Fruit fly (Drosophila melanogaster) whole organism, pupa: ENCODE results near the gene Dysb.
A peak's percentile ranks its signal among the peaks of the same experiment; 100 is the strongest.

Experiments used
- CG10348 ChIP-seq: fragments of 200-800 bp; sonication (Bioruptor generic); IDR thresholded peaks from 2 replicates; pipeline ENCODE4 v1.3.6; 2022; ENCODE audit warnings: missing biosample characterization, missing genetic modification characterization
- CG12605 ChIP-seq: fragments of 200-800 bp; sonication (Bioruptor generic); IDR thresholded peaks from 2 replicates; pipeline ENCODE4 v1.3.6; 2022; ENCODE audit warnings: missing biosample characterization, missing genetic modification characterization
- CG13204 ChIP-seq: fragments of 200-800 bp; sonication (Bioruptor generic); optimal IDR thresholded peaks from 2 replicates; lab custom pipeline; 2018; ENCODE audit warnings: missing biosample characterization, mild to moderate bottlenecking, missing genetic modification characterization, moderate library complexity
- CG14655 ChIP-seq: fragments of 200-800 bp; sonication (Bioruptor generic); optimal IDR thresholded peaks from 3 replicates; lab custom pipeline; 2017; ENCODE audit warnings: mild to moderate bottlenecking, missing biosample characterization, missing genetic modification reagents, missing genetic modification characterization
- CG15710 ChIP-seq: fragments of 200-800 bp; sonication (Bioruptor generic); optimal IDR thresholded peaks from 2 replicates; lab custom pipeline; 2018; ENCODE audit warnings: missing biosample characterization, mild to moderate bottlenecking, missing genetic modification characterization, moderate library complexity
- CG17806 ChIP-seq: fragments of 200-800 bp; sonication (Bioruptor generic); optimal IDR thresholded peaks from 2 replicates; lab custom pipeline; 2018; ENCODE audit warnings: missing biosample characterization, mild to moderate bottlenecking, missing genetic modification characterization, moderate library complexity
- CG32121 ChIP-seq: fragments of 200-800 bp; sonication (Bioruptor generic); IDR thresholded peaks from 2 replicates; pipeline ENCODE4 v1.3.6; 2022; ENCODE audit warnings: missing biosample characterization, missing genetic modification characterization
- CG34367 ChIP-seq: fragments of 200-800 bp; sonication (Bioruptor generic); optimal IDR thresholded peaks from 2 replicates; lab custom pipeline; 2018; ENCODE audit warnings: missing biosample characterization, mild to moderate bottlenecking, missing genetic modification characterization
- CG4496 ChIP-seq: fragments of 200-800 bp; sonication (Bioruptor generic); IDR thresholded peaks from 3 replicates; pipeline ENCODE4 v1.3.6; 2022; ENCODE audit warnings: missing biosample characterization, missing genetic modification characterization
- CG8159 ChIP-seq: fragments of 200-800 bp; sonication (Bioruptor generic); optimal IDR thresholded peaks from 3 replicates; lab custom pipeline; 2018; ENCODE audit warnings: missing biosample characterization, mild to moderate bottlenecking, missing genetic modification characterization, moderate library complexity
- CG8301 ChIP-seq: fragments of 200-800 bp; sonication (Bioruptor generic); optimal IDR thresholded peaks from 2 replicates; lab custom pipeline; 2018; ENCODE audit warnings: missing biosample characterization, mild to moderate bottlenecking, missing genetic modification characterization
- CG9948 ChIP-seq: fragments of 200-800 bp; sonication (Bioruptor generic); optimal IDR thresholded peaks from 2 replicates; lab custom pipeline; 2018; ENCODE audit warnings: missing biosample characterization, mild to moderate bottlenecking, missing genetic modification characterization, moderate library complexity
- D1 ChIP-seq: fragments of 200-800 bp; sonication (Bioruptor generic); optimal IDR thresholded peaks from 2 replicates; lab custom pipeline; 2018; ENCODE audit warnings: missing biosample characterization, mild to moderate bottlenecking, missing genetic modification characterization, moderate library complexity
- EcR ChIP-seq: fragments of 200-800 bp; sonication (Bioruptor generic); optimal IDR thresholded peaks from 3 replicates; lab custom pipeline; 2019; ENCODE audit warnings: missing biosample characterization, missing genetic modification characterization, mild to moderate bottlenecking, moderate library complexity, missing genetic modification reagents
- Ets98B ChIP-seq: fragments of 200-800 bp; sonication (Bioruptor generic); IDR thresholded peaks from 2 replicates; pipeline ENCODE4 v1.3.6; 2022; ENCODE audit warnings: missing biosample characterization, missing genetic modification characterization
- Pif1A ChIP-seq: fragments of 200-800 bp; sonication (Bioruptor generic); optimal IDR thresholded peaks from 3 replicates; lab custom pipeline; 2016; ENCODE audit warnings: missing biosample characterization, missing genetic modification characterization
- Pif1B ChIP-seq: fragments of 200-800 bp; sonication (Bioruptor generic); optimal IDR thresholded peaks from 3 replicates; lab custom pipeline; 2016; ENCODE audit warnings: missing biosample characterization, missing genetic modification characterization
- Snoo ChIP-seq: fragments of 200-800 bp; sonication (Bioruptor generic); optimal IDR thresholded peaks from 3 replicates; lab custom pipeline; 2017; ENCODE audit warnings: missing biosample characterization, mild to moderate bottlenecking, missing genetic modification characterization, inconsistent platforms
- fd96Ca ChIP-seq: fragments of 200-800 bp; sonication (Bioruptor generic); IDR thresholded peaks from 3 replicates; pipeline ENCODE4 v1.3.6; 2022; ENCODE audit warnings: missing biosample characterization, missing genetic modification characterization
- gl ChIP-seq: fragments of 200-800 bp; sonication (Bioruptor generic); optimal IDR thresholded peaks from 2 replicates; lab custom pipeline; 2018; ENCODE audit warnings: missing biosample characterization, mild to moderate bottlenecking, missing genetic modification characterization
- rn ChIP-seq: fragments of 200-800 bp; sonication (Bioruptor generic); IDR thresholded peaks from 2 replicates; pipeline ENCODE4 v1.3.6; 2022; ENCODE audit warnings: missing biosample characterization, missing genetic modification characterization

Dysb gene

dm6 chr3L:18837707-18838244 is 29.8 kb upstream of the Dysb start:
- TF ChIP-seq CG9948 (tag; lab: Kevin White, UChicago): no peak
- no peak for TF ChIP-seq D1
- no peak for TF ChIP-seq fd96Ca (GFP tag; lab: Robert Waterston, UW)
- no peak for TF ChIP-seq CG15710 (tag; lab: Kevin White, UChicago)
- no peak for TF ChIP-seq Pif1B (GFP tag; lab: Kevin White, UChicago)
- no peak for TF ChIP-seq CG13204 (GFP tag; lab: Kevin White, UChicago)
- no peak for TF ChIP-seq Pif1A (GFP tag; lab: Kevin White, UChicago)
- no peak for TF ChIP-seq CG8159
- TF ChIP-seq rn (GFP tag; lab: Robert Waterston, UW): no peak
- no peak for TF ChIP-seq gl (tag; lab: Kevin White, UChicago)
- no peak for TF ChIP-seq Snoo (tag; lab: Kevin White, UChicago)

dm6 chr3L:18839996-18840369 is 27.6 kb upstream of the Dysb start:
- TF ChIP-seq Ets98B (GFP tag; lab: Robert Waterston, UW): no peak
- no peak for TF ChIP-seq CG32121 (GFP tag; lab: Robert Waterston, UW)
- peak; percentile 77 for TF ChIP-seq EcR (GFP tag; lab: Kevin White, UChicago)
- no peak for TF ChIP-seq CG8159

- peak; percentile 10 for TF ChIP-seq gl (tag; lab: Kevin White, UChicago)
- no peak for TF ChIP-seq D1
- no peak for TF ChIP-seq CG34367 (tag; lab: Kevin White, UChicago)
- TF ChIP-seq Ets98B (GFP tag; lab: Robert Waterston, UW): no peak
- TF ChIP-seq CG8159: peak; percentile 4
- TF ChIP-seq CG12605: no peak
- TF ChIP-seq CG8301 (tag; lab: Kevin White, UChicago): peak; percentile 21
- TF ChIP-seq CG14655: peak; percentile 39
- no peak for TF ChIP-seq CG32121 (GFP tag; lab: Robert Waterston, UW)
- no peak for TF ChIP-seq fd96Ca (GFP tag; lab: Robert Waterston, UW)
- no peak for TF ChIP-seq CG4496
- TF ChIP-seq CG17806 (tag; lab: Kevin White, UChicago): peak; percentile 2
- peak; percentile 95 for TF ChIP-seq CG13204 (GFP tag; lab: Kevin White, UChicago)
- TF ChIP-seq Pif1B (GFP tag; lab: Kevin White, UChicago): peak; percentile 40
- TF ChIP-seq CG10348: no peak
- TF ChIP-seq Snoo (tag; lab: Kevin White, UChicago): no peak
- TF ChIP-seq EcR (GFP tag; lab: Kevin White, UChicago): peak; percentile 64
- no peak for TF ChIP-seq CG9948 (tag; lab: Kevin White, UChicago)
- TF ChIP-seq CG15710 (tag; lab: Kevin White, UChicago): no peak
- no peak for TF ChIP-seq rn (GFP tag; lab: Robert Waterston, UW)
- peak; percentile 27 for TF ChIP-seq Pif1A (GFP tag; lab: Kevin White, UChicago)
These were observed 27.1 kb upstream of the Dysb start for dm6 chr3L:18840370-18841007.

- TF ChIP-seq CG8159: no peak
- no peak for TF ChIP-seq gl (tag; lab: Kevin White, UChicago)
- no peak for TF ChIP-seq CG15710 (tag; lab: Kevin White, UChicago)
- no peak for TF ChIP-seq Pif1B (GFP tag; lab: Kevin White, UChicago)
- TF ChIP-seq rn (GFP tag; lab: Robert Waterston, UW): no peak
- TF ChIP-seq CG12605: no peak
- no peak for TF ChIP-seq D1
- TF ChIP-seq Pif1A (GFP tag; lab: Kevin White, UChicago): no peak
- TF ChIP-seq Snoo (tag; lab: Kevin White, UChicago): no peak
These were observed 26.3 kb upstream of the Dysb start for dm6 chr3L:18841269-18841668.

dm6 chr3L:18842236-18842635 is 25.3 kb upstream of the Dysb start:
- TF ChIP-seq Snoo (tag; lab: Kevin White, UChicago) (no peak), CG8301 (tag; lab: Kevin White, UChicago) (no peak)

dm6 chr3L:18845833-18846232 is 21.7 kb upstream of the Dysb start:
- TF ChIP-seq gl (tag; lab: Kevin White, UChicago): no peak
- TF ChIP-seq CG10348: no peak
- no peak for TF ChIP-seq CG32121 (GFP tag; lab: Robert Waterston, UW)
- no peak for TF ChIP-seq fd96Ca (GFP tag; lab: Robert Waterston, UW)
- no peak for TF ChIP-seq EcR (GFP tag; lab: Kevin White, UChicago)
- TF ChIP-seq Ets98B (GFP tag; lab: Robert Waterston, UW): no peak
- TF ChIP-seq CG15710 (tag; lab: Kevin White, UChicago): no peak
- no peak for TF ChIP-seq CG9948 (tag; lab: Kevin White, UChicago)
- TF ChIP-seq Snoo (tag; lab: Kevin White, UChicago): no peak
- TF ChIP-seq rn (GFP tag; lab: Robert Waterston, UW): no peak
- no peak for TF ChIP-seq CG13204 (GFP tag; lab: Kevin White, UChicago)
- no peak for TF ChIP-seq CG14655
- TF ChIP-seq CG34367 (tag; lab: Kevin White, UChicago): no peak
- TF ChIP-seq CG4496: no peak
- no peak for TF ChIP-seq CG12605

- TF ChIP-seq Snoo (tag; lab: Kevin White, UChicago) (no peak), gl (tag; lab: Kevin White, UChicago) (no peak), CG17806 (tag; lab: Kevin White, UChicago) (no peak), CG15710 (tag; lab: Kevin White, UChicago) (no peak), CG4496 (no peak), CG10348 (no peak), Pif1B (GFP tag; lab: Kevin White, UChicago) (no peak), Pif1A (GFP tag; lab: Kevin White, UChicago) (no peak), CG12605 (no peak), CG8159 (no peak), Ets98B (GFP tag; lab: Robert Waterston, UW) (no peak), fd96Ca (GFP tag; lab: Robert Waterston, UW) (no peak), CG9948 (tag; lab: Kevin White, UChicago) (no peak), rn (GFP tag; lab: Robert Waterston, UW) (no peak), CG8301 (tag; lab: Kevin White, UChicago) (no peak)
These were observed 21.5 kb upstream of the Dysb start, which contains the start of gene Indy for dm6 chr3L:18846233-18846271. Indy (minus strand) TSS chr3L:18846267.
